Worm (Caenorhabditis elegans) whole organism, L3 larva: ENCODE results near the gene rib-2.

Source experiments
- ceh-28 ChIP-seq: fragments of 150-350 bp; optimal IDR thresholded peaks from 2 replicates; lab custom pipeline; 2014; ENCODE audit warnings: missing biosample characterization, missing genetic modification reagents, missing genetic modification characterization
- elt-2 ChIP-seq: sonication (generic microtip); optimal IDR thresholded peaks from 2 replicates; lab custom pipeline; 2016; ENCODE audit warnings: missing genetic modification reagents, mild to moderate bottlenecking, missing genetic modification characterization, missing compliant biosample characterization
- fkh-10 ChIP-seq: sonication (generic microtip); optimal IDR thresholded peaks from 2 replicates; lab custom pipeline; 2017; ENCODE audit warnings: missing biosample characterization, missing genetic modification reagents, missing genetic modification characterization

DNA sequence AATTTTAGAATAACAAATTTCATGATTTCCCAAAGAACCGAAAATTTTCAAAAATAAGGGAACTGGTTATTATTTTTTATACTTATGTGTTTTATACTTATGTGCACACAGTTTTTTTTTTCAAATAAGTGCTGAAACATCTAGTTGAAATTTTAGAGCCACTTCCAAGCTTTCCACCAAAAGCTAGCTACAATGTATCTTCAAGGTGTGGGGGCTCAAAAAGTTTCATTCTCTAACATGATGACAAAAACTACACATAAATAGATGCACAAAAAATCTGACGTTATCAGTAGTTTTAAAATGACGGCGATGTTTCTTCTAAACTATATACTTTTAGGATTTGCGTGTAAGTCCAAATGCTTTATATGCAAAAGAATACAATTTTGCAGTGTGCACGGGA is 51.4 kb downstream of the rib-2 start, which contains the start of gene clec-163:
- no peak for TF ChIP-seq elt-2 (tag; lab: Kevin White, UChicago)
- no peak for TF ChIP-seq fkh-10 (GFP tag; lab: Kevin White, UChicago)
- no peak for TF ChIP-seq ceh-28
